Fruit fly (Drosophila melanogaster) whole organism, embryonic: ENCODE measurements around the gene Ptp10D.

Experiments used
- Adf1 ChIP-seq: fragments of 200-800 bp; sonication (Bioruptor generic); IDR thresholded peaks from 2 replicates; pipeline ENCODE4 v1.3.6; 2022; ENCODE audit warnings: missing biosample characterization, missing genetic modification characterization
- CG10462 ChIP-seq: fragments of 200-800 bp; sonication (Bioruptor generic); optimal IDR thresholded peaks from 2 replicates; lab custom pipeline; 2016; ENCODE audit warnings: missing biosample characterization, missing genetic modification characterization
- CG12071 ChIP-seq: fragments of 200-800 bp; sonication (Bioruptor generic); optimal IDR thresholded peaks from 3 replicates; lab custom pipeline; 2018; ENCODE audit warnings: missing biosample characterization, mild to moderate bottlenecking, missing genetic modification characterization
- CG12155 ChIP-seq: fragments of 200-800 bp; sonication (Bioruptor generic); optimal IDR thresholded peaks from 3 replicates; lab custom pipeline; 2016; ENCODE audit warnings: missing biosample characterization, missing genetic modification characterization
- CG12744 ChIP-seq: fragments of 200-800 bp; sonication (Bioruptor generic); optimal IDR thresholded peaks from 2 replicates; lab custom pipeline; 2016; ENCODE audit warnings: missing biosample characterization, missing genetic modification characterization
- CG15073 ChIP-seq: fragments of 200-800 bp; sonication (Bioruptor generic); optimal IDR thresholded peaks from 2 replicates; lab custom pipeline; 2016; ENCODE audit warnings: missing biosample characterization, missing genetic modification characterization
- CG16813 ChIP-seq: fragments of 200-800 bp; sonication (Bioruptor generic); IDR thresholded peaks from 3 replicates; pipeline ENCODE4 v1.3.6; 2022; ENCODE audit warnings: missing biosample characterization, missing genetic modification characterization; ENCODE audit not compliant: partially characterized antibody
- CG18011 ChIP-seq: fragments of 200-800 bp; sonication (Bioruptor generic); optimal IDR thresholded peaks from 2 replicates; lab custom pipeline; 2017; ENCODE audit warnings: missing biosample characterization, missing genetic modification characterization, mild to moderate bottlenecking, moderate library complexity, missing genotype
- CG34376 ChIP-seq: fragments of 200-800 bp; sonication (Bioruptor generic); optimal IDR thresholded peaks from 2 replicates; lab custom pipeline; 2018; ENCODE audit warnings: missing biosample characterization, mild to moderate bottlenecking, missing genetic modification characterization
- CG4282 ChIP-seq: fragments of 200-800 bp; sonication (Bioruptor generic); optimal IDR thresholded peaks from 2 replicates; lab custom pipeline; 2016; ENCODE audit warnings: missing biosample characterization, missing genetic modification characterization
- CG4404 ChIP-seq: fragments of 200-800 bp; sonication (Bioruptor generic); IDR thresholded peaks from 2 replicates; pipeline ENCODE4 v1.3.6; 2022; ENCODE audit warnings: missing biosample characterization, missing genetic modification characterization
- CG4730 ChIP-seq: fragments of 200-800 bp; sonication (Bioruptor generic); IDR thresholded peaks from 2 replicates; pipeline ENCODE4 v1.3.6; 2022; ENCODE audit warnings: missing biosample characterization, missing genetic modification characterization
- CG5180 ChIP-seq: fragments of 200-800 bp; sonication (Bioruptor generic); optimal IDR thresholded peaks from 3 replicates; lab custom pipeline; 2017; ENCODE audit warnings: missing biosample characterization, missing genetic modification characterization, mild to moderate bottlenecking, moderate library complexity, missing genetic modification reagents
- CG7963 ChIP-seq: fragments of 200-800 bp; sonication (Bioruptor generic); IDR thresholded peaks from 3 replicates; pipeline ENCODE4 v1.3.6; 2022; ENCODE audit warnings: missing biosample characterization, missing genetic modification characterization; ENCODE audit not compliant: partially characterized antibody
- CG8089 ChIP-seq: fragments of 200-800 bp; sonication (Bioruptor generic); optimal IDR thresholded peaks from 3 replicates; lab custom pipeline; 2016; ENCODE audit warnings: missing biosample characterization, missing genetic modification characterization
- Ets97D ChIP-seq: fragments of 200-800 bp; sonication (Bioruptor generic); optimal IDR thresholded peaks from 3 replicates; lab custom pipeline; 2016; ENCODE audit warnings: missing biosample characterization, missing genetic modification characterization
- Fer1 ChIP-seq: fragments of 200-800 bp; sonication (Bioruptor generic); optimal IDR thresholded peaks from 2 replicates; lab custom pipeline; 2017; ENCODE audit warnings: missing biosample characterization, mild to moderate bottlenecking, missing genetic modification characterization
- HLH4C ChIP-seq: fragments of 200-800 bp; sonication (Bioruptor generic); IDR thresholded peaks from 3 replicates; pipeline ENCODE4 v1.3.6; 2022; ENCODE audit warnings: missing biosample characterization, missing genetic modification characterization; ENCODE audit not compliant: partially characterized antibody
- HLH54F ChIP-seq: fragments of 200-800 bp; sonication (Bioruptor generic); optimal IDR thresholded peaks from 3 replicates; lab custom pipeline; 2016; ENCODE audit warnings: missing biosample characterization, missing genetic modification characterization
- Meics ChIP-seq: fragments of 200-800 bp; sonication (Bioruptor generic); optimal IDR thresholded peaks from 2 replicates; lab custom pipeline; 2017; ENCODE audit warnings: missing biosample characterization, mild to moderate bottlenecking, missing genetic modification characterization
- Nf-YC ChIP-seq: fragments of 200-800 bp; optimal IDR thresholded peaks from 3 replicates; lab custom pipeline; 2019; ENCODE audit warnings: missing biosample characterization, mild to moderate bottlenecking, missing genetic modification characterization, moderate library complexity
- Opbp ChIP-seq: fragments of 200-800 bp; sonication (Bioruptor generic); IDR thresholded peaks from 3 replicates; pipeline ENCODE4 v1.3.6; 2022; ENCODE audit warnings: missing biosample characterization, missing genetic modification characterization; ENCODE audit not compliant: partially characterized antibody
- PHDP ChIP-seq: fragments of 200-800 bp; sonication (Bioruptor generic); optimal IDR thresholded peaks from 3 replicates; lab custom pipeline; 2018; ENCODE audit warnings: missing biosample characterization, mild to moderate bottlenecking, missing genetic modification characterization, moderate library complexity
- Sin3A ChIP-seq: fragments of >200 bp; optimal IDR thresholded peaks from 2 replicates; lab custom pipeline; 2018
- Sox100B ChIP-seq: fragments of 200-800 bp; sonication (Bioruptor generic); optimal IDR thresholded peaks from 3 replicates; lab custom pipeline; 2018; ENCODE audit warnings: missing biosample characterization, mild to moderate bottlenecking, missing genetic modification characterization
- br ChIP-seq: fragments of >200 bp; optimal IDR thresholded peaks from 2 replicates; lab custom pipeline; 2017
- bsh ChIP-seq, 2 experiments: fragments of 200-800 bp; sonication (Bioruptor generic); optimal IDR thresholded peaks; 2 replicates each; lab custom pipeline; 2017 to 2018; ENCODE audit warnings: mild to moderate bottlenecking in 2 of 2, missing biosample characterization in 2 of 2, missing genetic modification characterization in 2 of 2, moderate library complexity in 1 of 2
- chm ChIP-seq: fragments of 200-800 bp; sonication (Bioruptor generic); IDR thresholded peaks from 2 replicates; pipeline ENCODE4 v1.3.6; 2022; ENCODE audit warnings: missing biosample characterization, missing genetic modification characterization
- ci ChIP-seq: fragments of 200-800 bp; sonication (Bioruptor generic); IDR thresholded peaks from 3 replicates; pipeline ENCODE4 v1.3.6; 2022; ENCODE audit warnings: missing biosample characterization, missing genetic modification characterization
- cwo ChIP-seq: fragments of 200-800 bp; sonication (Bioruptor generic); optimal IDR thresholded peaks from 3 replicates; lab custom pipeline; 2017; ENCODE audit warnings: missing biosample characterization, missing genetic modification characterization, mild to moderate bottlenecking, moderate library complexity, missing genetic modification reagents
- dmrt99B ChIP-seq: fragments of 200-800 bp; sonication (Bioruptor generic); optimal IDR thresholded peaks from 2 replicates; lab custom pipeline; 2018; ENCODE audit warnings: missing biosample characterization, mild to moderate bottlenecking, missing genetic modification characterization, moderate library complexity
- en ChIP-seq: fragments of 200-800 bp; sonication (Bioruptor generic); optimal IDR thresholded peaks from 2 replicates; lab custom pipeline; 2016; ENCODE audit warnings: missing biosample characterization, missing genetic modification characterization
- ewg ChIP-seq: fragments of 200-800 bp; sonication (Bioruptor generic); optimal IDR thresholded peaks from 3 replicates; lab custom pipeline; 2017; ENCODE audit warnings: mild to moderate bottlenecking, missing biosample characterization, missing genetic modification reagents, missing genetic modification characterization
- exex ChIP-seq: fragments of 200-800 bp; sonication (Bioruptor generic); optimal IDR thresholded peaks from 4 replicates; lab custom pipeline; 2018; ENCODE audit warnings: missing biosample characterization, mild to moderate bottlenecking, missing genetic modification characterization, moderate library complexity
- fd96Cb ChIP-seq: fragments of 200-800 bp; sonication (Bioruptor generic); optimal IDR thresholded peaks from 2 replicates; lab custom pipeline; 2018; ENCODE audit warnings: missing biosample characterization, mild to moderate bottlenecking, missing genetic modification characterization, moderate library complexity
- h ChIP-seq: fragments of >200 bp; optimal IDR thresholded peaks from 2 replicates; lab custom pipeline; 2017
- kni ChIP-seq: fragments of 200-800 bp; sonication (Bioruptor generic); optimal IDR thresholded peaks from 3 replicates; lab custom pipeline; 2017; ENCODE audit warnings: mild to moderate bottlenecking, missing biosample characterization, missing genetic modification reagents, missing genetic modification characterization
- lab ChIP-seq: fragments of 200-800 bp; sonication (Bioruptor generic); optimal IDR thresholded peaks from 3 replicates; lab custom pipeline; 2017; ENCODE audit warnings: missing biosample characterization, missing genetic modification characterization, mild to moderate bottlenecking, moderate library complexity, missing genetic modification reagents
- lbe ChIP-seq: fragments of 200-800 bp; sonication (Bioruptor generic); optimal IDR thresholded peaks from 2 replicates; lab custom pipeline; 2016; ENCODE audit warnings: missing biosample characterization, mild to moderate bottlenecking, missing genetic modification characterization
- odd ChIP-seq: fragments of 200-800 bp; sonication (Bioruptor generic); optimal IDR thresholded peaks from 2 replicates; lab custom pipeline; 2017; ENCODE audit warnings: missing biosample characterization, mild to moderate bottlenecking, missing genetic modification characterization
- otp ChIP-seq: fragments of 200-800 bp; sonication (Bioruptor generic); IDR thresholded peaks from 3 replicates; pipeline ENCODE4, ENCODE4 v1.3.6; 2022; ENCODE audit warnings: missing biosample characterization, missing genetic modification characterization
- peb ChIP-seq: fragments of 200-800 bp; sonication (Bioruptor generic); IDR thresholded peaks from 2 replicates; pipeline ENCODE4 v1.3.6; 2022; ENCODE audit warnings: missing biosample characterization, missing genetic modification characterization
- pnt ChIP-seq: fragments of 200-800 bp; sonication (Bioruptor generic); optimal IDR thresholded peaks from 3 replicates; lab custom pipeline; 2016; ENCODE audit warnings: missing biosample characterization, missing genetic modification characterization
- repo ChIP-seq: fragments of 200-800 bp; sonication (Bioruptor generic); optimal IDR thresholded peaks from 2 replicates; lab custom pipeline; 2016; ENCODE audit warnings: missing biosample characterization, missing genetic modification characterization
- so ChIP-seq: fragments of 200-800 bp; sonication (Bioruptor generic); IDR thresholded peaks from 3 replicates; pipeline ENCODE4 v1.3.6; 2022; ENCODE audit warnings: missing biosample characterization, missing genetic modification characterization
- ssp ChIP-seq: fragments of 200-800 bp; sonication (Bioruptor generic); IDR thresholded peaks from 2 replicates; pipeline ENCODE4 v1.3.6; 2022; ENCODE audit warnings: missing biosample characterization, missing genetic modification characterization
- sug ChIP-seq: fragments of 200-800 bp; optimal IDR thresholded peaks from 2 replicates; lab custom pipeline; 2019; ENCODE audit warnings: missing biosample characterization, mild to moderate bottlenecking, missing genetic modification characterization, moderate library complexity
- trem ChIP-seq: fragments of 200-800 bp; optimal IDR thresholded peaks from 3 replicates; lab custom pipeline; 2019; ENCODE audit warnings: missing biosample characterization, mild to moderate bottlenecking, missing genetic modification characterization, moderate library complexity
- trh ChIP-seq: fragments of 200-800 bp; sonication (Bioruptor generic); optimal IDR thresholded peaks from 2 replicates; lab custom pipeline; 2016; ENCODE audit warnings: missing biosample characterization, missing genetic modification characterization
- wor ChIP-seq: fragments of 200-800 bp; sonication (Bioruptor generic); IDR thresholded peaks from 2 replicates; pipeline ENCODE4 v1.3.6; 2022; ENCODE audit warnings: missing biosample characterization, missing genetic modification characterization
- zfh1 ChIP-seq: fragments of 200-800 bp; sonication (Bioruptor generic); IDR thresholded peaks from 3 replicates; pipeline ENCODE4 v1.3.6; 2022; ENCODE audit warnings: missing biosample characterization, missing genetic modification characterization

Gene Ptp10D

dm6 chrX:11685918-11686640 is 64.3 kb downstream of the Ptp10D start (continued):
- TF ChIP-seq Adf1 (GFP tag; lab: Robert Waterston, UW) (peak; percentile 28; the same call in 1 of the 2 replicates), exex (tag; lab: Kevin White, UChicago) (peak; percentile 34), CG4404 (GFP tag; lab: Robert Waterston, UW) (no peak), br (no peak), CG34376 (GFP tag; lab: Kevin White, UChicago) (peak; percentile 80), en (peak; percentile 36), otp (no peak), zfh1 (GFP tag; lab: Robert Waterston, UW) (no peak), CG12155 (GFP tag; lab: Kevin White, UChicago) (no peak), CG12071 (GFP tag; lab: Kevin White, UChicago) (peak; percentile 76), ssp (GFP tag; lab: Robert Waterston, UW) (no peak), HLH4C (GFP tag; lab: Robert Waterston, UW) (no peak), trem (tag; lab: Kevin White, UChicago) (no peak), CG15073 (no peak), CG10462 (GFP tag; lab: Kevin White, UChicago) (no peak), Opbp (GFP tag; lab: Robert Waterston, UW) (no peak), CG7963 (no peak), repo (GFP tag; lab: Kevin White, UChicago) (peak; percentile 31), sug (tag; lab: Kevin White, UChicago) (peak; percentile 75), ewg (GFP tag; lab: Kevin White, UChicago) (no peak), CG5180 (GFP tag; lab: Kevin White, UChicago) (peak; percentile 29), so (no peak), ci (GFP tag; lab: Robert Waterston, UW) (peak; percentile 59; the same call in 2 of the 3 replicates), CG4730 (GFP tag; lab: Robert Waterston, UW) (no peak), HLH54F (GFP tag; lab: Kevin White, UChicago) (no peak), pnt (GFP tag; lab: Kevin White, UChicago) (no peak), wor (GFP tag; lab: Robert Waterston, UW) (no peak), Ets97D (GFP tag; lab: Kevin White, UChicago) (no peak), peb (GFP tag; lab: Robert Waterston, UW) (no peak), Nf-YC (peak; percentile 40), CG18011 (GFP tag; lab: Kevin White, UChicago) (no peak), lab (GFP tag; lab: Kevin White, UChicago) (peak; percentile 75), fd96Cb (tag; lab: Kevin White, UChicago) (no peak), chm (GFP tag; lab: Robert Waterston, UW) (peak; percentile 38; the same call in 1 of the 2 replicates), cwo (peak; percentile 48), odd (GFP tag; lab: Kevin White, UChicago) (peak; percentile 70), CG12744 (no peak), kni (GFP tag; lab: Kevin White, UChicago) (peak; percentile 78), CG8089 (GFP tag; lab: Kevin White, UChicago) (no peak), PHDP (tag; lab: Kevin White, UChicago) (peak; percentile 24), dmrt99B (tag; lab: Kevin White, UChicago) (peak; percentile 28), CG4282 (GFP tag; lab: Kevin White, UChicago) (no peak), Sin3A (no peak), Sox100B (GFP tag; lab: Kevin White, UChicago) (peak; percentile 25), bsh (GFP tag; optimal IDR thresholded peaks at IDR 0.05; lab: Kevin White, UChicago) (peak in 1 of 2 experiments; percentile 73), h (no peak), Meics (peak; percentile 49), trh (no peak), lbe (no peak), CG16813 (no peak), Fer1 (GFP tag; lab: Kevin White, UChicago) (peak; percentile 83)
